Worm (Caenorhabditis elegans) whole organism, L2 larva: ENCODE results near the gene lgmn-1.

Experiments used
- ceh-16 ChIP-seq: fragments of 150-350 bp; optimal IDR thresholded peaks from 2 replicates; lab custom pipeline; 2014; ENCODE audit warnings: missing biosample characterization, missing genetic modification characterization
- ceh-82 ChIP-seq: fragments of 150-350 bp; optimal IDR thresholded peaks from 2 replicates; lab custom pipeline; 2014; ENCODE audit warnings: missing biosample characterization, missing genetic modification characterization
- lin-13 ChIP-seq: fragments of 150-350 bp; optimal IDR thresholded peaks from 2 replicates; lab custom pipeline; 2014; ENCODE audit warnings: missing biosample characterization, missing genetic modification reagents, missing genetic modification characterization
- nhr-21 ChIP-seq: fragments of 150-350 bp; optimal IDR thresholded peaks from 2 replicates; lab custom pipeline; 2014; ENCODE audit warnings: missing biosample characterization, missing genetic modification characterization
- snpc-4 ChIP-seq: fragments of 150-350 bp; optimal IDR thresholded peaks from 2 replicates; lab custom pipeline; 2014; ENCODE audit warnings: missing biosample characterization, missing genetic modification characterization

DNA sequence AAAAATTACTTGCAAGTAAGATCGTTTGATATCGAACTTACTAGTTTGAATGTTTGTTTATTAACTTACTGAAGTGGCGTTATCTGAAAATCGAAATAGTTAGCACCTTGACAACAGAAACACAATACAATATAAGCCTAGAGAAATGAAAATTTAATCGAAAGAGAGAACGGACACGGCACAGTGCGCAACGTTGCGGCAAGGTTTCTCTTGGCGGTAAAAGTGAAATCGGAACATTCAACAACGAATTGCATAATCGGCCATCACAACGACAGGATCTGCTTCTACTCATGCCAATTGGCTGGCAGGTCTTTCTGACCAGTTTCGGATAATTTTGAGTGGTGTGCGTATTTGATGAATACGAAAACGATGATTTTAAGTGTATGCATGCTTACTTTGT lies 12.7 kb downstream of the lgmn-1 start, which contains the start of gene dyf-4:
- no peak for TF ChIP-seq nhr-21
- TF ChIP-seq snpc-4, result no peak
- TF ChIP-seq lin-13, result no peak
- TF ChIP-seq ceh-16 (tag; lab: Kevin White, UChicago), result no peak
- no peak for TF ChIP-seq ceh-82 (tag; lab: Kevin White, UChicago)
